Worm (Caenorhabditis elegans): ENCODE data around the gene top-2.

top-2 gene

DNA sequence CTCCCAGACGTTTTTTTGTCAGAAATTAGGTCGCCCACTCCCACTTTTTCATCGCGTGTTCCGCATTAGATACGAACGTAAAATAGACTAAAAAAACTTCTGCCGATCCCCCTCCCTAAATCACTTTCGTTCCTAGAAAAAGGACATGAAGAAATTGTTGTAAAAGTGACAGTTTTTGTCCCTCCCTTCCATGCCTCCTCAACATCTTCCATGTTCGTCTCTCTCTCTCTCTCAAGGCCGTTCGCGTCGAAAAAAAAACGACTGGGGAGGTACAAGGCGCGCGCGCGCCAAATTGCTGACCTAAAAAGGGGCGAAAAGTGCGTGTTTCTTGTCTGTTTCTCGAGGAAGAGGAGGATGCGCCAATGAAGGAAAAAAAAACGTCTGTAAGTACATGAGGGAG lies 53.8 kb downstream of the top-2 start (continued):
- TF ChIP-seq ceh-82 (tag; optimal IDR thresholded peaks at IDR 0.05): no peak
- TF ChIP-seq R02D3.7 (tag; optimal IDR thresholded peaks at IDR 0.05): no peak
- TF ChIP-seq duxl-1 (tag; optimal IDR thresholded peaks at IDR 0.05; ENCODE audit: poor library complexity): no peak
- TF ChIP-seq cey-2 (tag; optimal IDR thresholded peaks at IDR 0.05; ENCODE audit: borderline replicate concordance, insufficient read depth): no peak
- TF ChIP-seq tra-1 (GFP tag; IDR thresholded peaks at IDR 0.05): no peak
- no peak for TF ChIP-seq T26A8.4 (GFP tag; IDR thresholded peaks at IDR 0.05)
- TF ChIP-seq zip-2 (tag; optimal IDR thresholded peaks at IDR 0.05): no peak
- TF ChIP-seq fkh-10 (GFP tag; optimal IDR thresholded peaks at IDR 0.05): no peak
- no peak for TF ChIP-seq vab-7 (GFP tag; IDR thresholded peaks at IDR 0.05)
- TF ChIP-seq F37D6.2 (tag; optimal IDR thresholded peaks at IDR 0.05): no peak
- no peak for TF ChIP-seq F10B5.3 (tag; optimal IDR thresholded peaks at IDR 0.05)
- TF ChIP-seq lin-29 (GFP tag; IDR thresholded peaks at IDR 0.05): no peak
- no peak for TF ChIP-seq pha-4 (GFP tag; IDR thresholded peaks at IDR 0.05)
- no peak for TF ChIP-seq pha-4 (tag; optimal IDR thresholded peaks at IDR 0.05)
- TF ChIP-seq tag-97 (GFP tag; IDR thresholded peaks at IDR 0.05): no peak
- no peak for TF ChIP-seq madf-5 (GFP tag; IDR thresholded peaks at IDR 0.05)
- TF ChIP-seq lsy-2 (tag; optimal IDR thresholded peaks at IDR 0.05): peak in 1 of 2 experiments; percentile 13
- no peak for TF ChIP-seq spr-1 (tag; optimal IDR thresholded peaks at IDR 0.05)
- no peak for TF ChIP-seq mdt-29 (GFP tag; IDR thresholded peaks at IDR 0.05)
- TF ChIP-seq snpc-4 (tag; optimal IDR thresholded peaks at IDR 0.05): no peak
- TF ChIP-seq ceh-20 (GFP tag; IDR thresholded peaks at IDR 0.05): no peak
- no peak for TF ChIP-seq nhr-41 (GFP tag; IDR thresholded peaks at IDR 0.05)
- no peak for TF ChIP-seq lin-15B (tag; optimal IDR thresholded peaks at IDR 0.05)
- TF ChIP-seq sdz-12 (GFP tag; optimal IDR thresholded peaks at IDR 0.05): no peak
- no peak for TF ChIP-seq egl-43 (GFP tag; IDR thresholded peaks at IDR 0.05)
- TF ChIP-seq hlh-30 (tag; optimal IDR thresholded peaks at IDR 0.05; ENCODE audit: insufficient read depth): peak; percentile 42
- no peak for TF ChIP-seq F26F4.8 (GFP tag; conservative IDR thresholded peaks at IDR 0.05)
- peak; percentile 59 for TF ChIP-seq nhr-28 (tag; optimal IDR thresholded peaks at IDR 0.05)
- no peak for TF ChIP-seq nhr-76 (tag; optimal IDR thresholded peaks at IDR 0.05)
- no peak for TF ChIP-seq lin-1 (GFP tag; IDR thresholded peaks at IDR 0.05)
- TF ChIP-seq lin-39 (tag; optimal IDR thresholded peaks at IDR 0.05): no peak
- TF ChIP-seq pqm-1 (tag; optimal IDR thresholded peaks at IDR 0.05): no peak
- no peak for TF ChIP-seq nhr-102 (tag; optimal IDR thresholded peaks at IDR 0.05)
- TF ChIP-seq ama-1 (optimal IDR thresholded peaks at IDR 0.05): no peak
- no peak for TF ChIP-seq spr-3 (GFP tag; optimal IDR thresholded peaks at IDR 0.05)
- 0 out of 2 replicates have a peak, but pooled peaks have one; percentile 12 for TF ChIP-seq dmd-6 (GFP tag; IDR thresholded peaks at IDR 0.05)
- no peak for TF ChIP-seq Y5F2A.4 (GFP tag; optimal IDR thresholded peaks at IDR 0.05)
- TF ChIP-seq daf-19 (GFP tag; conservative IDR thresholded peaks at IDR 0.05): no peak
- TF ChIP-seq mxl-3 (GFP tag; optimal IDR thresholded peaks at IDR 0.05): peak; percentile 76
- peak in 1 of 2 experiments; percentile 85 for TF ChIP-seq unc-62 (GFP tag; optimal IDR thresholded peaks at IDR 0.05 in 1 of 2)
- no peak for TF ChIP-seq unc-62 (tag; optimal IDR thresholded peaks at IDR 0.05)
- no peak for TF ChIP-seq php-3 (GFP tag; IDR thresholded peaks at IDR 0.05)
- peak; percentile 43 for TF ChIP-seq mep-1 (tag; optimal IDR thresholded peaks at IDR 0.05)

DNA sequence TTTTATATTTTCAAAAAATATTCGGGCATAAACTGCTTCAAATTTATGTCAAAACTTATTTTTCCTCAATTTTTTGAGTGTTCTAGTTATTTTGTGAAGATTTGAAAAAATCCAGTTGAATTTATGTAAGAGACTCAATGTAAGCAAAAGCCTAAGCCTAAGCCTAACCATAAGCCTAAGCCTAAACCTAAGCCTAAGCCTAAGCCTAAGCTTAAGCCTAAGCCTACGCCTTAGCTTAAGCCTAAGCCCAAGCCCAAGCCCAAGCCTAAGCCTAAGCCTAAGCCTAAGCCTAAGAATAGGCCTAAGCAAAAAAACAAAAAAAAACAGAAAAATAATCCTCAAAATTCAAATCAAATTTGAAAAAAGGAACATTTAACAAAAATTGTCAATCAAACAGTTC lies 55.2 kb downstream of the top-2 start:
- TF ChIP-seq nhr-48 (tag; optimal IDR thresholded peaks at IDR 0.05) (no peak), nhr-25 (tag; optimal IDR thresholded peaks at IDR 0.05; ENCODE audit: borderline replicate concordance, insufficient read depth) (no peak), daf-16 (GFP tag; optimal IDR thresholded peaks at IDR 0.05) (no peak), daf-16 (tag; optimal IDR thresholded peaks at IDR 0.05) (no peak), dve-1 (tag; optimal IDR thresholded peaks at IDR 0.05; ENCODE audit: insufficient read depth) (no peak), Y75B8A.6 (GFP tag; IDR thresholded peaks at IDR 0.05) (no peak), F37D6.2 (tag; optimal IDR thresholded peaks at IDR 0.05) (no peak), duxl-1 (tag; optimal IDR thresholded peaks at IDR 0.05; ENCODE audit: poor library complexity) (no peak), fkh-10 (GFP tag; optimal IDR thresholded peaks at IDR 0.05) (no peak), nhr-41 (GFP tag; IDR thresholded peaks at IDR 0.05) (no peak), zfp-2 (tag; optimal IDR thresholded peaks at IDR 0.05) (no peak), snpc-1.2 (GFP tag; IDR thresholded peaks at IDR 0.05) (no peak), lin-13 (GFP tag; optimal IDR thresholded peaks at IDR 0.05) (no peak), jun-1 (tag; optimal IDR thresholded peaks at IDR 0.05) (no peak), unc-62 (GFP tag; optimal IDR thresholded peaks at IDR 0.05 in 1 of 2) (no peak), unc-62 (tag; optimal IDR thresholded peaks at IDR 0.05) (no peak), mdt-29 (GFP tag; IDR thresholded peaks at IDR 0.05) (no peak)

Data from whole organism, L4 larva.